Fruit fly (Drosophila melanogaster) whole organism, wandering third instar larva: ENCODE measurements around the gene CG43993.

Source experiments
- CG32264 ChIP-seq: fragments of 200-800 bp; sonication (Bioruptor generic); optimal IDR thresholded peaks from 2 replicates; lab custom pipeline; 2016; ENCODE audit warnings: missing biosample characterization, missing genetic modification characterization
- Dif ChIP-seq: fragments of 200-275, 200-300 bp; sonication (Bioruptor generic); optimal IDR thresholded peaks from 2 replicates; lab custom pipeline; 2018; ENCODE audit warnings: missing biosample characterization, missing genetic modification characterization; ENCODE audit not compliant: partially characterized antibody
- brk ChIP-seq: fragments of 200-800 bp; sonication (Bioruptor generic); optimal IDR thresholded peaks from 2 replicates; lab custom pipeline; 2016; ENCODE audit warnings: missing biosample characterization, mild to moderate bottlenecking, missing genetic modification characterization
- dl ChIP-seq, 2 experiments: fragments of 175-275, 200-275 bp in 1 of 2; fragments of 200-275 bp in 1 of 2; sonication (Bioruptor generic); optimal IDR thresholded peaks; lab custom pipeline; 2018; ENCODE audit warnings: mild to moderate bottlenecking in 2 of 2, missing biosample characterization in 2 of 2, missing genetic modification characterization in 2 of 2, moderate library complexity in 2 of 2; ENCODE audit not compliant: partially characterized antibody in 2 of 2, insufficient read depth in 1 of 2
- foxo ChIP-seq, 2 experiments: fragments of 200-800 bp; sonication (Bioruptor generic); optimal IDR thresholded peaks; 2 replicates in 1 of 2; 3 replicates in 1 of 2; lab custom pipeline; 2016 to 2017; ENCODE audit warnings: missing biosample characterization in 2 of 2, missing genetic modification characterization in 2 of 2
- fru ChIP-seq: fragments of 200-800 bp; sonication (Bioruptor generic); optimal IDR thresholded peaks from 3 replicates; lab custom pipeline; 2016; ENCODE audit warnings: missing biosample characterization, mild to moderate bottlenecking, missing genetic modification characterization
- rgr ChIP-seq: fragments of 200-800 bp; sonication (Bioruptor generic); optimal IDR thresholded peaks from 3 replicates; lab custom pipeline; 2016; ENCODE audit warnings: missing biosample characterization, mild to moderate bottlenecking, missing genetic modification characterization

dm6 chr3L:12073861-12074633 is 41.7 kb downstream of the CG43993 start:
- TF ChIP-seq CG32264 (no peak), brk (GFP tag; lab: Kevin White, UChicago) (no peak), dl (GFP tag; optimal IDR thresholded peaks at IDR 0.05; lab: Kevin White, UChicago; ENCODE audit: insufficient read depth in 1 of 2, partially characterized antibody in 2 of 2) (no peak), Dif (GFP tag; lab: Kevin White, UChicago) (no peak), rgr (GFP tag; lab: Kevin White, UChicago) (no peak), fru (GFP tag; lab: Kevin White, UChicago) (no peak), foxo (GFP tag; optimal IDR thresholded peaks at IDR 0.05; lab: Kevin White, UChicago) (no peak)
